Fruit fly (Drosophila melanogaster) whole organism, embryonic: Measurements from ENCODE around the gene CG43245.
A peak's percentile ranks its signal among the peaks of the same experiment; 100 is the strongest.

Experiments
- CG10654 ChIP-seq: fragments of 200-800 bp; sonication (Bioruptor generic); optimal IDR thresholded peaks from 2 replicates; lab custom pipeline; 2016; ENCODE audit warnings: missing biosample characterization, missing genetic modification characterization
- CG10959 ChIP-seq: fragments of 200-800 bp; sonication (Bioruptor generic); IDR thresholded peaks from 2 replicates; pipeline ENCODE4 v1.3.6; 2022; ENCODE audit warnings: missing biosample characterization, missing genetic modification characterization
- CG10979 ChIP-seq: fragments of 200-800 bp; sonication (Bioruptor generic); optimal IDR thresholded peaks from 2 replicates; lab custom pipeline; 2018; ENCODE audit warnings: missing biosample characterization, mild to moderate bottlenecking, missing genetic modification characterization, moderate library complexity
- CG11696 ChIP-seq: fragments of 200-800 bp; sonication (Bioruptor generic); IDR thresholded peaks from 2 replicates; pipeline ENCODE4 v1.3.6; 2022; ENCODE audit warnings: missing biosample characterization, missing genetic modification characterization
- CG1233 ChIP-seq: fragments of 200-800 bp; sonication (Bioruptor generic); optimal IDR thresholded peaks from 4 replicates; lab custom pipeline; 2018; ENCODE audit warnings: missing biosample characterization, mild to moderate bottlenecking, missing genetic modification characterization
- CG15479 ChIP-seq: fragments of 200-800 bp; sonication (Bioruptor generic); optimal IDR thresholded peaks from 3 replicates; lab custom pipeline; 2019; ENCODE audit warnings: missing biosample characterization, mild to moderate bottlenecking, missing genetic modification characterization, moderate library complexity
- CG17328 ChIP-seq: fragments of 200-800 bp; sonication (Bioruptor generic); IDR thresholded peaks from 2 replicates; pipeline ENCODE4 v1.3.6; 2022; ENCODE audit warnings: missing biosample characterization, missing genetic modification characterization
- CG18262 ChIP-seq: fragments of 200-800 bp; optimal IDR thresholded peaks from 3 replicates; lab custom pipeline; 2019; ENCODE audit warnings: missing biosample characterization, mild to moderate bottlenecking, missing genetic modification characterization, moderate library complexity
- CG2129 ChIP-seq: fragments of 200-800 bp; sonication (Bioruptor generic); IDR thresholded peaks from 2 replicates; pipeline ENCODE4 v1.3.6; 2022; ENCODE audit warnings: missing biosample characterization, missing genetic modification characterization; ENCODE audit not compliant: partially characterized antibody
- CG30431 ChIP-seq: fragments of 200-800 bp; sonication (Bioruptor generic); optimal IDR thresholded peaks from 2 replicates; lab custom pipeline; 2017; ENCODE audit warnings: missing biosample characterization, missing genetic modification characterization
- CG31388 ChIP-seq: fragments of 200-800 bp; sonication (Bioruptor generic); optimal IDR thresholded peaks from 2 replicates; lab custom pipeline; 2016; ENCODE audit warnings: missing biosample characterization, missing genetic modification characterization
- CG33557 ChIP-seq: fragments of 200-800 bp; sonication (Bioruptor generic); optimal IDR thresholded peaks from 2 replicates; lab custom pipeline; 2019; ENCODE audit warnings: missing biosample characterization, mild to moderate bottlenecking, missing genetic modification characterization, moderate library complexity
- CG3995 ChIP-seq: fragments of 200-800 bp; sonication (Bioruptor generic); optimal IDR thresholded peaks from 3 replicates; lab custom pipeline; 2016; ENCODE audit warnings: missing biosample characterization, missing genetic modification characterization
- CG4360 ChIP-seq: fragments of 200-800 bp; sonication (Bioruptor generic); IDR thresholded peaks from 2 replicates; pipeline ENCODE4 v1.3.6; 2022; ENCODE audit warnings: missing biosample characterization, missing genetic modification characterization
- CG6272 ChIP-seq: fragments of 200-800 bp; sonication (Bioruptor generic); IDR thresholded peaks from 2 replicates; pipeline ENCODE4 v1.3.6; 2022; ENCODE audit warnings: missing biosample characterization, missing genetic modification characterization
- CG8388 ChIP-seq: fragments of 200-800 bp; sonication (Bioruptor generic); optimal IDR thresholded peaks from 2 replicates; lab custom pipeline; 2019; ENCODE audit warnings: missing biosample characterization, mild to moderate bottlenecking, missing genetic modification characterization, moderate library complexity
- CG8765 ChIP-seq: fragments of 200-800 bp; sonication (Bioruptor generic); IDR thresholded peaks from 2 replicates; pipeline ENCODE4 v1.3.6; 2022; ENCODE audit warnings: missing biosample characterization, missing genetic modification characterization
- CkIIα-i1 ChIP-seq: fragments of 200-800 bp; sonication (Bioruptor generic); IDR thresholded peaks from 2 replicates; pipeline ENCODE4 v1.3.6; 2022; ENCODE audit warnings: missing biosample characterization, missing genetic modification characterization
- D19A ChIP-seq: fragments of 200-800 bp; optimal IDR thresholded peaks from 3 replicates; lab custom pipeline; 2019; ENCODE audit warnings: missing biosample characterization, mild to moderate bottlenecking, missing genetic modification characterization, moderate library complexity
- Ets65A ChIP-seq: fragments of 200-800 bp; sonication (Bioruptor generic); peaks from one replicate; lab custom pipeline; 2016; ENCODE audit warnings: missing biosample characterization, missing genetic modification characterization
- HLH3B ChIP-seq: fragments of 200-800 bp; sonication (Bioruptor generic); IDR thresholded peaks from 2 replicates; pipeline ENCODE4 v1.3.6; 2022; ENCODE audit warnings: missing biosample characterization, missing genetic modification characterization
- HmgZ ChIP-seq: fragments of 200-800 bp; sonication (Bioruptor generic); optimal IDR thresholded peaks from 2 replicates; lab custom pipeline; 2018; ENCODE audit warnings: missing biosample characterization, mild to moderate bottlenecking, missing genetic modification characterization
- Hmx ChIP-seq: fragments of 200-800 bp; sonication (Bioruptor generic); optimal IDR thresholded peaks from 2 replicates; lab custom pipeline; 2016; ENCODE audit warnings: missing biosample characterization, missing genetic modification characterization
- Med ChIP-seq: fragments of 200-800 bp; sonication (Bioruptor generic); peaks from one replicate; lab custom pipeline; 2016; ENCODE audit warnings: missing biosample characterization, missing genetic modification characterization, mild to moderate bottlenecking, inconsistent platforms, moderate library complexity
- Meics ChIP-seq: fragments of 200-800 bp; sonication (Bioruptor generic); optimal IDR thresholded peaks from 2 replicates; lab custom pipeline; 2017; ENCODE audit warnings: missing biosample characterization, mild to moderate bottlenecking, missing genetic modification characterization
- Mrtf ChIP-seq: fragments of 200-800 bp; sonication (Bioruptor generic); IDR thresholded peaks from 3 replicates; pipeline ENCODE4 v1.3.6; 2022; ENCODE audit warnings: missing biosample characterization, missing genetic modification characterization
- Nf-YB ChIP-seq: fragments of 200-800 bp; sonication (Bioruptor generic); optimal IDR thresholded peaks from 3 replicates; lab custom pipeline; 2019; ENCODE audit warnings: missing biosample characterization, mild to moderate bottlenecking, missing genetic modification characterization, moderate library complexity
- Nf-YC ChIP-seq: fragments of 200-800 bp; optimal IDR thresholded peaks from 3 replicates; lab custom pipeline; 2019; ENCODE audit warnings: missing biosample characterization, mild to moderate bottlenecking, missing genetic modification characterization, moderate library complexity
- Oli ChIP-seq: fragments of 200-800 bp; sonication (Bioruptor generic); optimal IDR thresholded peaks from 2 replicates; lab custom pipeline; 2018; ENCODE audit warnings: missing biosample characterization, mild to moderate bottlenecking, missing genetic modification characterization, moderate library complexity
- Opbp ChIP-seq: fragments of 200-800 bp; sonication (Bioruptor generic); IDR thresholded peaks from 3 replicates; pipeline ENCODE4 v1.3.6; 2022; ENCODE audit warnings: missing biosample characterization, missing genetic modification characterization; ENCODE audit not compliant: partially characterized antibody
- Optix ChIP-seq: fragments of 200-800 bp; sonication (Bioruptor generic); IDR thresholded peaks from 3 replicates; pipeline ENCODE4 v1.3.6; 2022; ENCODE audit warnings: missing biosample characterization, missing genetic modification characterization
- PHDP ChIP-seq: fragments of 200-800 bp; sonication (Bioruptor generic); optimal IDR thresholded peaks from 3 replicates; lab custom pipeline; 2018; ENCODE audit warnings: missing biosample characterization, mild to moderate bottlenecking, missing genetic modification characterization, moderate library complexity
- Ptx1 ChIP-seq: fragments of 200-800 bp; sonication (Bioruptor generic); IDR thresholded peaks from 2 replicates; pipeline ENCODE4 v1.3.6; 2022; ENCODE audit warnings: missing biosample characterization, missing genetic modification characterization
- Vsx1 ChIP-seq: fragments of 200-800 bp; sonication (Bioruptor generic); optimal IDR thresholded peaks from 2 replicates; lab custom pipeline; 2017; ENCODE audit warnings: missing biosample characterization, mild to moderate bottlenecking, missing genetic modification characterization, missing genetic modification reagents
- bowl ChIP-seq: fragments of 200-800 bp; sonication (Bioruptor generic); IDR thresholded peaks from 2 replicates; pipeline ENCODE4 v1.3.6; 2022; ENCODE audit warnings: missing biosample characterization, missing genetic modification characterization
- crol ChIP-seq: fragments of 200-800 bp; sonication (Bioruptor generic); IDR thresholded peaks from 2 replicates; pipeline ENCODE4 v1.3.6; 2022; ENCODE audit warnings: missing biosample characterization, missing genetic modification characterization
- danr ChIP-seq: fragments of 200-800 bp; sonication (Bioruptor generic); IDR thresholded peaks from 2 replicates; pipeline ENCODE4 v1.3.6; 2022; ENCODE audit warnings: missing biosample characterization, missing genetic modification characterization
- gfzf ChIP-seq: fragments of 200-800 bp; sonication (Bioruptor generic); optimal IDR thresholded peaks from 2 replicates; lab custom pipeline; 2016; ENCODE audit warnings: missing biosample characterization, mild to moderate bottlenecking, missing genetic modification characterization, moderate library complexity
- gro ChIP-seq: fragments of 200-800 bp; sonication (Bioruptor generic); optimal IDR thresholded peaks from 2 replicates; lab custom pipeline; 2016; ENCODE audit warnings: missing biosample characterization, missing genetic modification characterization
- hb ChIP-seq: fragments of 200-800 bp; sonication (Bioruptor generic); IDR thresholded peaks from 3 replicates; pipeline ENCODE4 v1.3.6; 2022; ENCODE audit warnings: missing biosample characterization, missing genetic modification characterization; ENCODE audit not compliant: partially characterized antibody
- kah ChIP-seq: fragments of 200-800 bp; sonication (Bioruptor generic); optimal IDR thresholded peaks from 2 replicates; lab custom pipeline; 2018; ENCODE audit warnings: missing biosample characterization, mild to moderate bottlenecking, missing genetic modification characterization
- lab ChIP-seq: fragments of 200-800 bp; sonication (Bioruptor generic); optimal IDR thresholded peaks from 3 replicates; lab custom pipeline; 2017; ENCODE audit warnings: missing biosample characterization, missing genetic modification characterization, mild to moderate bottlenecking, moderate library complexity, missing genetic modification reagents
- nmo ChIP-seq: fragments of 200-800 bp; sonication (Bioruptor generic); optimal IDR thresholded peaks from 2 replicates; lab custom pipeline; 2018; ENCODE audit warnings: missing biosample characterization, mild to moderate bottlenecking, missing genetic modification characterization, moderate library complexity
- nom ChIP-seq: fragments of 200-800 bp; sonication (Bioruptor generic); optimal IDR thresholded peaks from 2 replicates; lab custom pipeline; 2017; ENCODE audit warnings: missing biosample characterization, missing genetic modification characterization, mild to moderate bottlenecking, moderate library complexity, missing genetic modification reagents
- odd ChIP-seq: fragments of 200-800 bp; sonication (Bioruptor generic); optimal IDR thresholded peaks from 2 replicates; lab custom pipeline; 2017; ENCODE audit warnings: missing biosample characterization, mild to moderate bottlenecking, missing genetic modification characterization
- org-1 ChIP-seq: fragments of 200-800 bp; sonication (Bioruptor generic); optimal IDR thresholded peaks from 2 replicates; lab custom pipeline; 2017; ENCODE audit warnings: missing biosample characterization, missing genetic modification characterization
- pros ChIP-seq: fragments of 200-800 bp; sonication (Bioruptor generic); optimal IDR thresholded peaks from 3 replicates; lab custom pipeline; 2019; ENCODE audit warnings: missing biosample characterization, mild to moderate bottlenecking, missing genetic modification characterization, moderate library complexity
- so ChIP-seq: fragments of 200-800 bp; sonication (Bioruptor generic); IDR thresholded peaks from 3 replicates; pipeline ENCODE4 v1.3.6; 2022; ENCODE audit warnings: missing biosample characterization, missing genetic modification characterization
- tx ChIP-seq: fragments of 200-800 bp; sonication (Bioruptor generic); optimal IDR thresholded peaks from 2 replicates; lab custom pipeline; 2016; ENCODE audit warnings: missing biosample characterization, missing genetic modification characterization

CG43245 gene

dm6 chr3L:10822364-10823231 is 50.9 kb downstream of the CG43245 start (continued):
- no peak for TF ChIP-seq CG2129 (GFP tag; lab: Robert Waterston, UW)
- TF ChIP-seq CG1233 (GFP tag; lab: Kevin White, UChicago), result peak; percentile 58
- TF ChIP-seq CG15479 (GFP tag; lab: Kevin White, UChicago), result no peak
- TF ChIP-seq CG33557, result no peak
- TF ChIP-seq D19A (tag; lab: Kevin White, UChicago), result peak; percentile 74
- TF ChIP-seq CG10959 (GFP tag; lab: Robert Waterston, UW), result no peak
- peak; percentile 47 for TF ChIP-seq CG10654 (GFP tag; lab: Kevin White, UChicago)
- TF ChIP-seq nmo (GFP tag; lab: Kevin White, UChicago), result peak; percentile 91
- TF ChIP-seq CkIIα-i1 (GFP tag; lab: Robert Waterston, UW), result no peak
- TF ChIP-seq HLH3B (GFP tag; lab: Robert Waterston, UW), result peak; percentile 83
- peak; percentile 73; the same call in 2 of the 3 replicates for TF ChIP-seq Mrtf (GFP tag; lab: Robert Waterston, UW)
- TF ChIP-seq Optix (GFP tag; lab: Robert Waterston, UW), result peak; percentile 15; the same call in 1 of the 3 replicates
- peak; percentile 25 for TF ChIP-seq tx (GFP tag; lab: Kevin White, UChicago)
- TF ChIP-seq danr, result no peak
- TF ChIP-seq CG11696 (GFP tag; lab: Robert Waterston, UW), result peak; percentile 48; the same call in 1 of the 2 replicates
- peak; percentile 7 for TF ChIP-seq pros (GFP tag; lab: Kevin White, UChicago)
- no peak for TF ChIP-seq hb
- no peak for TF ChIP-seq CG8765
- TF ChIP-seq gfzf (GFP tag; lab: Kevin White, UChicago), result no peak
- peak; percentile 55 for TF ChIP-seq Nf-YC
- TF ChIP-seq so, result 0 out of 3 replicates have a peak, but pooled peaks have one; percentile 40
- peak; percentile 73 for TF ChIP-seq CG8388 (GFP tag; lab: Kevin White, UChicago)
- TF ChIP-seq PHDP (tag; lab: Kevin White, UChicago), result peak; percentile 79
- peak; percentile 32 for TF ChIP-seq kah (GFP tag; lab: Kevin White, UChicago)
- peak; percentile 76 for TF ChIP-seq Oli (tag; lab: Kevin White, UChicago)
- peak; percentile 50 for TF ChIP-seq Vsx1 (GFP tag; lab: Kevin White, UChicago)
- TF ChIP-seq crol (GFP tag; lab: Robert Waterston, UW), result peak; percentile 58
- no peak for TF ChIP-seq CG31388
- TF ChIP-seq CG6272 (GFP tag; lab: Robert Waterston, UW), result peak; percentile 51
- peak; percentile 69 for TF ChIP-seq org-1 (GFP tag; lab: Kevin White, UChicago)
- no peak for TF ChIP-seq CG3995
- no peak for TF ChIP-seq nom (GFP tag; lab: Kevin White, UChicago)
- TF ChIP-seq CG18262 (tag; lab: Kevin White, UChicago), result peak; percentile 69
- TF ChIP-seq CG17328, result peak; percentile 80
- TF ChIP-seq Meics (GFP tag; lab: Kevin White, UChicago), result peak; percentile 86
- TF ChIP-seq bowl (GFP tag; lab: Robert Waterston, UW), result no peak
- peak; percentile 70 for TF ChIP-seq Ets65A
- peak; percentile 15 for TF ChIP-seq CG30431 (GFP tag; lab: Kevin White, UChicago)
- TF ChIP-seq Hmx, result no peak
- peak; percentile 28 for TF ChIP-seq Nf-YB (GFP tag; lab: Kevin White, UChicago)
- TF ChIP-seq Ptx1 (GFP tag; lab: Robert Waterston, UW), result peak; percentile 78
- TF ChIP-seq gro, result peak; percentile 16
- TF ChIP-seq HmgZ (tag; lab: Kevin White, UChicago), result peak; percentile 80
- TF ChIP-seq CG4360 (GFP tag; lab: Robert Waterston, UW), result no peak
- peak; percentile 52 for TF ChIP-seq odd
- peak; percentile 93 for TF ChIP-seq lab (GFP tag; lab: Kevin White, UChicago)
- TF ChIP-seq Opbp (GFP tag; lab: Robert Waterston, UW), result no peak
- TF ChIP-seq Med, result peak; percentile 90
- TF ChIP-seq CG10979 (tag; lab: Kevin White, UChicago), result peak; percentile 75
